Fruit fly (Drosophila melanogaster) whole organism, pupa: Measurements from ENCODE around the gene CG13678.

Source experiments
- CG10348 ChIP-seq: fragments of 200-800 bp; sonication (Bioruptor generic); IDR thresholded peaks from 2 replicates; pipeline ENCODE4 v1.3.6; 2022; ENCODE audit warnings: missing biosample characterization, missing genetic modification characterization
- CG14655 ChIP-seq: fragments of 200-800 bp; sonication (Bioruptor generic); optimal IDR thresholded peaks from 3 replicates; lab custom pipeline; 2017; ENCODE audit warnings: mild to moderate bottlenecking, missing biosample characterization, missing genetic modification reagents, missing genetic modification characterization
- EcR ChIP-seq: fragments of 200-800 bp; sonication (Bioruptor generic); optimal IDR thresholded peaks from 3 replicates; lab custom pipeline; 2019; ENCODE audit warnings: missing biosample characterization, missing genetic modification characterization, mild to moderate bottlenecking, moderate library complexity, missing genetic modification reagents
- Ets98B ChIP-seq: fragments of 200-800 bp; sonication (Bioruptor generic); IDR thresholded peaks from 2 replicates; pipeline ENCODE4 v1.3.6; 2022; ENCODE audit warnings: missing biosample characterization, missing genetic modification characterization
- gl ChIP-seq: fragments of 200-800 bp; sonication (Bioruptor generic); optimal IDR thresholded peaks from 2 replicates; lab custom pipeline; 2018; ENCODE audit warnings: missing biosample characterization, mild to moderate bottlenecking, missing genetic modification characterization
- rn ChIP-seq: fragments of 200-800 bp; sonication (Bioruptor generic); IDR thresholded peaks from 2 replicates; pipeline ENCODE4 v1.3.6; 2022; ENCODE audit warnings: missing biosample characterization, missing genetic modification characterization

DNA sequence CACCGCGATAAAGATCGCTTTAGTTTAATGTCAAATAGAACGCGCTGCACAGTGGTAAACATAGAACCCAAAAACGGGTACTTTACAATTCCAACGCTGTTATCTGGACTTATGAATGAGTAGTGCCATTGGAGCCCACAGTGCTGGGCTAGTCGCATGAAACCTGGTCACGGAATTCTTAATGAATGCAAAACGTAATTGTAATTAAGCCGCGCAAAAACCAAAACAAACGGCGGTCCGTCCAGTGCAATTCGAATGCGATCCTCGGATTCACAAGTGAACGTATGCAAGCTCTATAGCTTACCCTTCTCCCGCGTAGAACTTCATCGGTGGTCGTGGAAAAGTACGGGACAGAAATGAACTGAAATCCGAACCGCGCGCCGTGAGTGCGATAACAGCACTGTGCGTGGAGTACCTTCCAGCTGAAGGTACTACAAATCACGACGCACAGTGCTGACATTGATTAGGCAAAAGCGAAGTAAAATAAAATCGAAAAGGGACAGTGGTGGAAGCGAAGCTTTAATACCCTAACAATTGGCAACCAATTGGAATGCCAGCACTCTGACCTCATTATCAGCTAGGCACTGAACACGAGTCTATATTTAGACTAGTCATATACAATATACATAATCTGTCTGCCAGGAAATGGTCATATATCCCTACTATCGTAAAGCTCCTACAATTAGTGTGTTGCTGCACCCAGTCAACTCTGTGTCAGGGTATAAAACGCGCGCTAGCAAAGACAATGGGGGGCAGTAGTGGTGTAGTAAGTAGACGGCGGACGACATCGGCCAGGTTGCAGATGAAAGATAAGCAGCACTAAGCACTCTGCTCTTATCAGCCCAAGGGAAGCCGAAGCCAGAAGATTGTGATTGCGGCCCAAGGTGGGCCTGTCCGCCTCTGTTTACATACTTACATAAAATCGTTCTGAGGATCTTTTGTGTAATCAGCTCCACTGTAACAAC is 36.4 kb upstream of the CG13678 start:
- TF ChIP-seq CG14655 (GFP tag; lab: Kevin White, UChicago) (no peak), rn (GFP tag; lab: Robert Waterston, UW) (no peak), CG10348 (GFP tag; lab: Robert Waterston, UW) (no peak), Ets98B (peak; percentile 53), gl (tag; lab: Kevin White, UChicago) (no peak), EcR (GFP tag; lab: Kevin White, UChicago) (peak; percentile 25)
